Fruit fly (Drosophila melanogaster): ENCODE measurements around the gene SAK.
A peak's percentile ranks its signal among the peaks of the same experiment; 100 is the strongest.

SAK gene

DNA sequence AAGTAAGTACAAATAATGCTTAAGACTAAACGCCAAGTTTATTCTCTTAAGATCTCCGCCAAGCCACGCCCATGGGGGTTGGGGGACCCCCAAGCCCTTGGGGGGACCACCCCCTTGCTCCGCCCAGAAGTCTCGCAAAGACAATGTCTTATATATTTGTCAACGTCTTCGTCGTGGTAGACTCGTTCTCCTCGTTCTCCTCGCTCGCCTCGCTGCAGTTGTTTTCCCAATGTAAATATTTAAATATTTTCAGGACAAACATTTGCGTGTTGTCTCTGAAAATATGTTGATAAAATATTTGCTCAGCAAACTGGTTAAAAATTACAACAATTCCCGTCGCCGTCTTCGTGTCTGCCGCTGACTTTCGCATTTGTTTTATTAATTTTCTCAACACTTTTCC lies 51.4 kb downstream of the SAK start (continued):
- TF ChIP-seq bigmax (GFP tag; optimal IDR thresholded peaks at IDR 0.05) = peak; percentile 22
- TF ChIP-seq CG17385 (GFP tag; optimal IDR thresholded peaks at IDR 0.05) = peak; percentile 22
- TF ChIP-seq CG15601 (tag; optimal IDR thresholded peaks at IDR 0.05) = peak; percentile 80
- peak; percentile 43 for TF ChIP-seq Atf-2 (GFP tag; optimal IDR thresholded peaks at IDR 0.05)
- peak; percentile 88 for TF ChIP-seq Xrp1 (GFP tag; IDR thresholded peaks at IDR 0.05)
- TF ChIP-seq run (tag; optimal IDR thresholded peaks at IDR 0.05) = no peak
- no peak for TF ChIP-seq tio (GFP tag; optimal IDR thresholded peaks at IDR 0.05)
- TF ChIP-seq CG33557 (GFP tag; optimal IDR thresholded peaks at IDR 0.05) = peak; percentile 94
- TF ChIP-seq Bteb2 (GFP tag; optimal IDR thresholded peaks at IDR 0.05) = no peak
- TF ChIP-seq dati (GFP tag; IDR thresholded peaks at IDR 0.05) = 0 out of 2 replicates have a peak, but pooled peaks have one; percentile 42
- peak; percentile 64; the same call in 1 of the 2 replicates for TF ChIP-seq CG1024 (GFP tag; IDR thresholded peaks at IDR 0.05)
- peak; percentile 88 for TF ChIP-seq CG18262 (tag; optimal IDR thresholded peaks at IDR 0.05)
- TF ChIP-seq zf30C (GFP tag; optimal IDR thresholded peaks at IDR 0.05) = no peak
- no peak for TF ChIP-seq cato (GFP tag; optimal IDR thresholded peaks at IDR 0.05; ENCODE audit: borderline replicate concordance)
- TF ChIP-seq Dad (GFP tag; optimal IDR thresholded peaks at IDR 0.05) = peak; percentile 29
- peak; percentile 53 for TF ChIP-seq btn (GFP tag; optimal IDR thresholded peaks at IDR 0.05)
- no peak for TF ChIP-seq Dip3 (GFP tag; optimal IDR thresholded peaks at IDR 0.05)
- peak; percentile 10 for TF ChIP-seq schlank (tag; optimal IDR thresholded peaks at IDR 0.05)
- TF ChIP-seq CG14441 (GFP tag; IDR thresholded peaks at IDR 0.05) = no peak
- TF ChIP-seq grn (GFP tag; optimal IDR thresholded peaks at IDR 0.05) = no peak
- TF ChIP-seq Oli (tag; optimal IDR thresholded peaks at IDR 0.05) = peak; percentile 59
- no peak for TF ChIP-seq Oaz (GFP tag; IDR thresholded peaks at IDR 0.05)
- peak; percentile 9 for TF ChIP-seq Mes4 (GFP tag; optimal IDR thresholded peaks at IDR 0.05)
- TF ChIP-seq CG10543 (GFP tag; optimal IDR thresholded peaks at IDR 0.05) = no peak
- TF ChIP-seq ash1 (GFP tag; optimal IDR thresholded peaks at IDR 0.05) = no peak
- TF ChIP-seq sc (optimal IDR thresholded peaks at IDR 0.05) = no peak
- peak; percentile 89 for TF ChIP-seq sc (GFP tag; optimal IDR thresholded peaks at IDR 0.05)
- TF ChIP-seq sob (GFP tag; IDR thresholded peaks at IDR 0.05) = 0 out of 2 replicates have a peak, but pooled peaks have one; percentile 31
- peak; percentile 66 for TF ChIP-seq CG17802 (tag; optimal IDR thresholded peaks at IDR 0.05)
- TF ChIP-seq CG15269 (tag; optimal IDR thresholded peaks at IDR 0.05) = no peak
- no peak for TF ChIP-seq pita (GFP tag; optimal IDR thresholded peaks at IDR 0.05)
- peak; percentile 83 for TF ChIP-seq ci (GFP tag; IDR thresholded peaks at IDR 0.05)
- TF ChIP-seq Rx (GFP tag; IDR thresholded peaks at IDR 0.05) = peak; percentile 47; the same call in 1 of the 2 replicates
- TF ChIP-seq exex (tag; optimal IDR thresholded peaks at IDR 0.05) = no peak
- TF ChIP-seq lbe (GFP tag; optimal IDR thresholded peaks at IDR 0.05) = no peak
- TF ChIP-seq gce (GFP tag; IDR thresholded peaks at IDR 0.05) = peak; percentile 61; the same call in 2 of the 3 replicates
- no peak for TF ChIP-seq CG15514 (GFP tag; optimal IDR thresholded peaks at IDR 0.05)
- no peak for TF ChIP-seq CG30020 (tag; optimal IDR thresholded peaks at IDR 0.05)
- TF ChIP-seq CG8944 (GFP tag; optimal IDR thresholded peaks at IDR 0.05) = peak; percentile 8
- peak; percentile 91 for TF ChIP-seq fd64A (GFP tag; optimal IDR thresholded peaks at IDR 0.05)
- peak; percentile 50 for TF ChIP-seq CG8089 (GFP tag; optimal IDR thresholded peaks at IDR 0.05)
- peak; percentile 57 for TF ChIP-seq CG3838 (GFP tag; optimal IDR thresholded peaks at IDR 0.05)
- TF ChIP-seq zfh2 (GFP tag; optimal IDR thresholded peaks at IDR 0.05) = no peak
- no peak for TF ChIP-seq Ets65A (GFP tag)
- TF ChIP-seq CG8478 (optimal IDR thresholded peaks at IDR 0.05) = no peak
- TF ChIP-seq NC2α (GFP tag; optimal IDR thresholded peaks at IDR 0.05) = peak; percentile 73
- no peak for TF ChIP-seq CG3281 (GFP tag; optimal IDR thresholded peaks at IDR 0.05)
- peak; percentile 69; the same call in 2 of the 3 replicates for TF ChIP-seq otp (GFP tag; IDR thresholded peaks at IDR 0.05)
- TF ChIP-seq Eip74EF (GFP tag; optimal IDR thresholded peaks at IDR 0.05) = peak in 1 of 2 experiments; percentile 6
- peak; percentile 89 for TF ChIP-seq CG17829 (tag; optimal IDR thresholded peaks at IDR 0.05)
- TF ChIP-seq Doc3 (GFP tag; IDR thresholded peaks at IDR 0.05; ENCODE audit: partially characterized antibody) = no peak
- peak; percentile 19 for TF ChIP-seq sima (GFP tag; optimal IDR thresholded peaks at IDR 0.05)

All from whole organism, embryonic.